Worm (Caenorhabditis elegans) whole organism, early embryonic: ENCODE results near the gene F46F5.5.

Experiments
- F13C5.2 ChIP-seq: sonication (generic microtip); optimal IDR thresholded peaks from 2 replicates; lab custom pipeline; 2017; ENCODE audit warnings: mild to moderate bottlenecking, missing genetic modification characterization, inconsistent platforms, missing compliant biosample characterization
- ama-1 ChIP-seq: fragments of 150-350 bp; optimal IDR thresholded peaks from 2 replicates; lab custom pipeline; 2014
- flt-1 ChIP-seq: fragments of 200-800 bp; sonication (Bioruptor generic); IDR thresholded peaks from 2 replicates; pipeline ENCODE4 v1.3.6; 2022; ENCODE audit warnings: missing genetic modification characterization, missing compliant biosample characterization
- hnd-1 ChIP-seq: sonication (generic microtip); optimal IDR thresholded peaks from 2 replicates; lab custom pipeline; 2016; ENCODE audit warnings: missing genetic modification characterization, missing compliant biosample characterization
- pes-1 ChIP-seq: fragments of 200-800 bp; sonication (Bioruptor generic); IDR thresholded peaks from 2 replicates; pipeline ENCODE4 v1.3.6; 2022; ENCODE audit warnings: missing genetic modification reagents, missing genetic modification characterization, missing compliant biosample characterization
- tbx-11 ChIP-seq: fragments of 200-800 bp; sonication (Bioruptor generic); IDR thresholded peaks from 2 replicates; pipeline ENCODE4 v1.3.6; 2022; ENCODE audit warnings: missing genetic modification characterization, missing compliant biosample characterization

DNA sequence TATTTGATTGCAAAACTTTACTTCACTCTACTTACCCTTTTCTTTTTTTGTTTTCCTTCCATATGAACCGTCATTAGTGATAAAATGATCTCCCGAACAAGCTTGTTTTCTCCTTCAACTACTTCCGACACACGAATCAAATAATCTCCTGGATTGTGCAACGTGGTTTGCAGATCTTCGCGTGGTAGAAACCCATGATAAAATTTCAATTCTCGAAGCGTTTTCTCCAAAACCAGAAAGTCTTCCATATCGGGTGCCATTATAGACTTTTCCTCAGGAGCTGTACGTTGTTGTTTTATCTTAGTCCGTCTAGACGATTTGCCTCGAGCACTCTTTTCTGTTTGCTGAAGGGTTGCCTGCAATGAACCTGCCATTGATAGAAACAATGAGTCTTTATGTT, 15.4 kb downstream of the F46F5.5 start:
- TF ChIP-seq pes-1 (GFP tag; lab: Robert Waterston, UW) (no peak), ama-1 (lab: Kevin White, UChicago) (no peak), flt-1 (GFP tag; lab: Robert Waterston, UW) (no peak), tbx-11 (GFP tag; lab: Robert Waterston, UW) (no peak), F13C5.2 (tag; lab: Kevin White, UChicago) (no peak), hnd-1 (tag; lab: Kevin White, UChicago) (no peak)
